Worm (Caenorhabditis elegans): ENCODE data around the gene Y75B8A.33.

Y75B8A.33 gene

ce11 chrIII:12373807-12374266 is 6.7 kb upstream of the Y75B8A.33 start, which contains the start of gene glrx-5:
Gene glrx-5 (minus strand): TSS chrIII:12373857.
- TF ChIP-seq cebp-1 (GFP tag; IDR thresholded peaks at IDR 0.05) (peak; percentile 72), cebp-1 (tag; optimal IDR thresholded peaks at IDR 0.05) (peak; percentile 94), hrde-1 (tag; optimal IDR thresholded peaks at IDR 0.05; ENCODE audit: borderline replicate concordance) (no peak)

ce11 chrIII:12373306-12373705 is 6.1 kb upstream of the Y75B8A.33 start:
- TF ChIP-seq ekl-4 (GFP tag; IDR thresholded peaks at IDR 0.05) = no peak
- no peak for TF ChIP-seq ceh-40 (GFP tag; IDR thresholded peaks at IDR 0.05)
- no peak for TF ChIP-seq snpc-4 (GFP tag; optimal IDR thresholded peaks at IDR 0.05)
- TF ChIP-seq snpc-4 (tag; optimal IDR thresholded peaks at IDR 0.05) = no peak
- TF ChIP-seq nfya-1 (tag; optimal IDR thresholded peaks at IDR 0.05; ENCODE audit: borderline replicate concordance, insufficient read depth) = no peak
- TF ChIP-seq ZK185.1 (tag; optimal IDR thresholded peaks at IDR 0.05; ENCODE audit: poor library complexity, severe bottlenecking) = no peak
- TF ChIP-seq T07F8.4 (tag; optimal IDR thresholded peaks at IDR 0.05) = no peak
- TF ChIP-seq mes-4 (tag; optimal IDR thresholded peaks at IDR 0.05) = no peak
- no peak for TF ChIP-seq lsl-1 (GFP tag; optimal IDR thresholded peaks at IDR 0.05)
- TF ChIP-seq madf-3 (GFP tag; IDR thresholded peaks at IDR 0.05) = no peak
- TF ChIP-seq hmg-1.2 (GFP tag; IDR thresholded peaks at IDR 0.05) = no peak
- TF ChIP-seq lsy-27 (tag; optimal IDR thresholded peaks at IDR 0.05; ENCODE audit: borderline replicate concordance, insufficient read depth) = no peak
- TF ChIP-seq lin-35 (GFP tag; optimal IDR thresholded peaks at IDR 0.05) = no peak
- no peak for TF ChIP-seq zfh-2 (GFP tag; conservative IDR thresholded peaks at IDR 0.05)

ce11 chrIII:12372080-12373065 is 5.2 kb upstream of the Y75B8A.33 start:
- TF ChIP-seq ekl-4 (GFP tag; IDR thresholded peaks at IDR 0.05) (peak; percentile 61), cebp-1 (GFP tag; IDR thresholded peaks at IDR 0.05) (no peak), cebp-1 (tag; optimal IDR thresholded peaks at IDR 0.05) (peak; percentile 20), zfh-2 (GFP tag; conservative IDR thresholded peaks at IDR 0.05) (peak; percentile 63), zim-3 (tag; optimal IDR thresholded peaks at IDR 0.05) (no peak), egrh-3 (GFP tag; IDR thresholded peaks at IDR 0.05) (0 out of 2 replicates have a peak, but pooled peaks have one; percentile 8), K12H6.12 (tag; optimal IDR thresholded peaks at IDR 0.05) (no peak), Y53F4B.3 (GFP tag; IDR thresholded peaks at IDR 0.05) (no peak), dox-1 (GFP tag; IDR thresholded peaks at IDR 0.05) (no peak), F49E8.2 (tag; optimal IDR thresholded peaks at IDR 0.05; ENCODE audit: insufficient read depth) (peak; percentile 60), F55B11.4 (tag; optimal IDR thresholded peaks at IDR 0.05; ENCODE audit: borderline replicate concordance, insufficient read depth) (no peak), dpff-1 (tag; optimal IDR thresholded peaks at IDR 0.05) (no peak), mel-28 (tag; optimal IDR thresholded peaks at IDR 0.05; ENCODE audit: borderline replicate concordance) (no peak), ceh-79 (tag; optimal IDR thresholded peaks at IDR 0.05) (no peak), sea-2 (GFP tag; IDR thresholded peaks at IDR 0.05) (no peak), nhr-27 (tag; optimal IDR thresholded peaks at IDR 0.05) (no peak), F52B5.7 (tag; optimal IDR thresholded peaks at IDR 0.05) (peak; percentile 31), ztf-18 (tag; optimal IDR thresholded peaks at IDR 0.05) (no peak), F37B4.10 (GFP tag; IDR thresholded peaks at IDR 0.05) (0 out of 2 replicates have a peak, but pooled peaks have one; percentile 23), die-1 (tag; optimal IDR thresholded peaks at IDR 0.05) (peak; percentile 3), nhr-80 (tag; optimal IDR thresholded peaks at IDR 0.05) (no peak), lag-1 (GFP tag; IDR thresholded peaks at IDR 0.05) (no peak), aptf-3 (GFP tag; IDR thresholded peaks at IDR 0.05) (no peak), hmg-1.2 (GFP tag; IDR thresholded peaks at IDR 0.05) (no peak), ceh-58 (GFP tag; IDR thresholded peaks at IDR 0.05) (no peak), ama-1 (optimal IDR thresholded peaks at IDR 0.05) (no peak), ama-1 (GFP tag; optimal IDR thresholded peaks at IDR 0.05) (peak in 1 of 2 experiments; percentile 46), mxl-1 (tag; optimal IDR thresholded peaks at IDR 0.05) (no peak), sdz-38 (tag; optimal IDR thresholded peaks at IDR 0.05) (no peak), fkh-3 (tag; optimal IDR thresholded peaks at IDR 0.05) (peak; percentile 65), tbp1 (GFP tag; optimal IDR thresholded peaks at IDR 0.05) (no peak)
